Worm (Caenorhabditis elegans) whole organism, L4 larva: Measurements from ENCODE around the gene cnnm-1.

ENCODE experiments used
- ZK337.2 ChIP-seq: fragments of 200-800 bp; sonication (Bioruptor generic); IDR thresholded peaks from 2 replicates; pipeline ENCODE4 v1.3.6; 2022; ENCODE audit warnings: missing genetic modification reagents, missing genetic modification characterization, missing compliant biosample characterization
- ceh-32 ChIP-seq: sonication (generic microtip); optimal IDR thresholded peaks from 2 replicates; lab custom pipeline; 2016; ENCODE audit warnings: mild to moderate bottlenecking, missing genetic modification characterization, missing compliant biosample characterization; ENCODE audit not compliant: poor library complexity
- ceh-62 ChIP-seq: sonication (generic microtip); optimal IDR thresholded peaks from 2 replicates; lab custom pipeline; 2017; ENCODE audit warnings: missing biosample characterization, missing genetic modification characterization
- daf-19 ChIP-seq: fragments of 200-800 bp; sonication (Bioruptor generic); conservative IDR thresholded peaks from 2 replicates; pipeline ENCODE4 v1.3.6; 2022; ENCODE audit warnings: missing genetic modification characterization, missing compliant biosample characterization
- daf-8 ChIP-seq: fragments of 200-800 bp; sonication (Bioruptor generic); IDR thresholded peaks from 2 replicates; pipeline ENCODE4 v1.3.6; 2022; ENCODE audit warnings: missing genetic modification characterization, missing compliant biosample characterization
- lim-7 ChIP-seq: fragments of 200-800 bp; sonication (Bioruptor generic); IDR thresholded peaks from 2 replicates; pipeline ENCODE4 v1.3.6; 2022; ENCODE audit warnings: missing genetic modification characterization, missing compliant biosample characterization
- lir-3 ChIP-seq: sonication (generic microtip); optimal IDR thresholded peaks from 2 replicates; lab custom pipeline; 2016; ENCODE audit warnings: mild to moderate bottlenecking, missing genetic modification characterization, missing compliant biosample characterization
- mdl-1 ChIP-seq, 2 experiments: fragments of 150-350 bp in 1 of 2; sonication (generic microtip) in 1 of 2; optimal IDR thresholded peaks; 2 replicates each; lab custom pipeline; 2014 to 2017; ENCODE audit warnings: missing biosample characterization in 2 of 2, missing genetic modification characterization in 2 of 2
- mxl-2 ChIP-seq: fragments of 200-800 bp; sonication (Bioruptor generic); conservative IDR thresholded peaks from 2 replicates; pipeline ENCODE4 v1.3.6; 2022; ENCODE audit warnings: missing genetic modification reagents, missing genetic modification characterization, missing compliant biosample characterization
- nhr-11 ChIP-seq: fragments of 150-350 bp; optimal IDR thresholded peaks from 2 replicates; lab custom pipeline; 2014; ENCODE audit warnings: missing biosample characterization, missing genetic modification characterization
- nhr-25 ChIP-seq: sonication (generic microtip); optimal IDR thresholded peaks from 2 replicates; lab custom pipeline; 2017; ENCODE audit warnings: missing genetic modification characterization, mild to moderate bottlenecking, missing compliant biosample characterization, antibody characterized with exemption, moderate library complexity, borderline replicate concordance; ENCODE audit not compliant: insufficient read depth
- nhr-41 ChIP-seq: fragments of 200-800 bp; sonication (Bioruptor generic); IDR thresholded peaks from 2 replicates; pipeline ENCODE4 v1.3.6; 2022; ENCODE audit warnings: missing genetic modification reagents, missing genetic modification characterization, missing compliant biosample characterization
- nhr-77 ChIP-seq: fragments of 150-350 bp; optimal IDR thresholded peaks from 2 replicates; lab custom pipeline; 2014; ENCODE audit warnings: missing biosample characterization, missing genetic modification characterization
- zag-1 ChIP-seq: fragments of 150-350 bp; optimal IDR thresholded peaks from 2 replicates; lab custom pipeline; 2014; ENCODE audit warnings: missing biosample characterization, missing genetic modification characterization

DNA sequence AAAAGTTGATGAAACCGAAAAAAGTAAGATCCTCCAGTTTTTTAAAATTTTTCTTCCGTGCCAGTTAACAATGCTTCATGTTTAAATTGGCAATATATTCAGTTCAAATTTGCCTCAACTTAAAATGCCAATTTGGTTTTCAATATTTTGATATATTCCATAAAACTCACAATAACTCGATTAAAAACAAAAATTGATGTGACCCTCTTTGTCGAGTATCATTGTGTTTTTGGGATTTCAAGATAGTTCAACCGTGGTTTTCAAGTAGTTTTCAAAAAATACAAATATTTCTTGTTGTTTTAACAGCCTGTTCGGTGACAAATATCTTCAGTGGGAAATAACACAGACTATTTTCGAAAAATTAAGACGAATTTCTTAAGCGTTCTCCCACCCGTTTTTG, 53.6 kb downstream of the cnnm-1 start:
- TF ChIP-seq lim-7 (GFP tag; lab: Robert Waterston, UW) (no peak), ZK337.2 (GFP tag; lab: Robert Waterston, UW) (no peak), mdl-1 (tag; optimal IDR thresholded peaks at IDR 0.05; lab: Kevin White, UChicago) (no peak), zag-1 (no peak), daf-8 (GFP tag; lab: Robert Waterston, UW) (no peak), nhr-25 (no peak), ceh-62 (tag; lab: Kevin White, UChicago) (no peak), daf-19 (GFP tag; lab: Robert Waterston, UW) (no peak), lir-3 (no peak), mxl-2 (GFP tag; lab: Robert Waterston, UW) (no peak), nhr-77 (no peak), ceh-32 (no peak), nhr-11 (tag; lab: Kevin White, UChicago) (no peak), nhr-41 (GFP tag; lab: Robert Waterston, UW) (no peak)
